Fruit fly (Drosophila melanogaster) ovary, adult (tissue): ENCODE results near the gene Chrac-16.

Source experiments
- CG17801 ChIP-seq: fragments of 200-800 bp; optimal IDR thresholded peaks from 2 replicates; lab custom pipeline; 2019; ENCODE audit warnings: missing biosample characterization, mild to moderate bottlenecking, missing genetic modification characterization, moderate library complexity; ENCODE audit not compliant: partially characterized antibody

The Chrac-16 gene

DNA sequence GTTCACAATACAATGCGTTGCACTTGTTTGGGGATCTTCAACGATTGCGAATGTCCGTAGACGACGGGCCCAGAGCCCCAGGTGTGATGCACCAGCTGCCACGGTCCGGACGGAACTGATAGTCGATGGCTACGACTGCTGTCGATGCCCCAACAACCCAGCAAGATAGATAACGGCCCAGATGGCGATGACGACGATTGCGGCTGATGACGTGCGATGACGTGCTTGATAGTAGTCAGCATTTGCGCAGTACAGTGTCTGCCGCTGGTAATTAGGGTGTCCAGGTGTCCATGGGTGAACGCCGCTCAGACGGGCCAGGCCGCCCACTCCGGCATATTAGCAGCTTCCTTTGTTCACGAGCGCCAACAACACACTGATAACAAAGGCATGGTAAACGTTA, 32.8 kb downstream of the Chrac-16 start, which contains the start of gene cac:
Gene cac, minus strand, starts transcription at position 101 of the 400 bp plus-strand sequence.
- no peak for TF ChIP-seq CG17801 (GFP tag; lab: Kevin White, UChicago)

DNA sequence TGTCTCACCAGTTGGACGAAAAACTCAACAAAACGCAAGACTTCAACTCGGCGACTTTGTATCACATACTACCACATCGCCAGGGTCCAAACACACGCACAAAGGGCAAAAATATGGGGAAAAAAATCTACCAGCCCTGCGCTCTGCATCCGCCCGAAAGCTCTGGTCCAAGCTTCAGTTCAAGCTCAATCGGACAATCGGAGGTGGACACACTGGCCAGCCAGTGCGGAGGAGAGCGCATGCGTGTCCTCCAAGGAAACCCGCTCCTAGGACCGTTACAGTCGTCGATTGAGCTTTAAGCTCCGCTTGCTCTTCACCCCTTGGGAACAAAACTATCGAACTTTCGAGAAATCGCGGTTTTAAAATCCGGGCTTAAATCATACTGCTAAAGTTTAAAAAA, 33.9 kb downstream of the Chrac-16 start:
- no peak for TF ChIP-seq CG17801 (GFP tag; lab: Kevin White, UChicago)
